Worm (Caenorhabditis elegans) whole organism, midembryonic: ENCODE results near the gene C50C3.5.

ENCODE experiments used
- T22C8.4 ChIP-seq: fragments of 200-800 bp; sonication (Bioruptor generic); IDR thresholded peaks from 2 replicates; pipeline ENCODE4 v1.3.6; 2022; ENCODE audit warnings: missing genetic modification characterization, missing compliant biosample characterization
- klf-2 ChIP-seq: fragments of 200-800 bp; sonication (Bioruptor generic); conservative IDR thresholded peaks from 2 replicates; pipeline ENCODE4 v1.3.6; 2022; ENCODE audit warnings: missing genetic modification reagents, missing genetic modification characterization, missing compliant biosample characterization
- tab-1 ChIP-seq: fragments of 200-800 bp; sonication (Bioruptor generic); IDR thresholded peaks from 2 replicates; pipeline ENCODE4 v1.3.6; 2022; ENCODE audit warnings: missing genetic modification characterization, missing compliant biosample characterization
- ztf-29 ChIP-seq: fragments of 200-800 bp; sonication (Bioruptor generic); IDR thresholded peaks from 2 replicates; pipeline ENCODE4 v1.3.6; 2022; ENCODE audit warnings: missing genetic modification reagents, missing genetic modification characterization, missing compliant biosample characterization

- TF ChIP-seq tab-1 (GFP tag; lab: Robert Waterston, UW) (no peak), klf-2 (no peak), ztf-29 (GFP tag; lab: Robert Waterston, UW) (no peak), T22C8.4 (GFP tag; lab: Robert Waterston, UW) (peak; percentile 92)
Measured at ce11 chrIII:8163788-8164423, 15.1 kb upstream of the C50C3.5 start, which contains the start of gene prp-8.
